Worm (Caenorhabditis elegans) whole organism, late embryonic: Measurements from ENCODE around the gene W05H7.1.

ENCODE experiments used
- C08G9.2 ChIP-seq: sonication (generic microtip); optimal IDR thresholded peaks from 2 replicates; lab custom pipeline; 2016; ENCODE audit warnings: mild to moderate bottlenecking, missing genetic modification characterization, moderate library complexity, missing compliant biosample characterization
- C38D4.7 ChIP-seq: fragments of 200-800 bp; sonication (Bioruptor generic); optimal IDR thresholded peaks from 2 replicates; lab custom pipeline; 2018; ENCODE audit warnings: mild to moderate bottlenecking, missing genetic modification characterization, moderate library complexity, missing compliant biosample characterization
- F13H6.1 ChIP-seq: sonication (generic microtip); optimal IDR thresholded peaks from 2 replicates; lab custom pipeline; 2016; ENCODE audit warnings: missing genetic modification characterization, missing compliant biosample characterization
- K02D7.2 ChIP-seq: sonication (generic microtip); optimal IDR thresholded peaks from 2 replicates; lab custom pipeline; 2017; ENCODE audit warnings: mild to moderate bottlenecking, missing genetic modification characterization, missing compliant biosample characterization
- ahr-1 ChIP-seq: sonication (generic microtip); optimal IDR thresholded peaks from 2 replicates; lab custom pipeline; 2016; ENCODE audit warnings: missing genetic modification characterization, missing compliant biosample characterization
- ceh-14 ChIP-seq: sonication (generic microtip); optimal IDR thresholded peaks from 2 replicates; lab custom pipeline; 2016; ENCODE audit warnings: missing genotype, missing genetic modification characterization, missing compliant biosample characterization
- ceh-18 ChIP-seq: sonication (generic microtip); optimal IDR thresholded peaks from 2 replicates; lab custom pipeline; 2016; ENCODE audit warnings: missing genetic modification characterization, missing compliant biosample characterization
- ceh-19 ChIP-seq: fragments of 200-800 bp; sonication (Bioruptor generic); optimal IDR thresholded peaks from 2 replicates; lab custom pipeline; 2018; ENCODE audit warnings: mild to moderate bottlenecking, missing genetic modification characterization, missing compliant biosample characterization
- ceh-24 ChIP-seq: sonication (generic microtip); optimal IDR thresholded peaks from 2 replicates; lab custom pipeline; 2016; ENCODE audit warnings: mild to moderate bottlenecking, missing genetic modification characterization, missing compliant biosample characterization
- ceh-45 ChIP-seq: fragments of 200-800 bp; sonication (Bioruptor generic); IDR thresholded peaks from 2 replicates; pipeline ENCODE4 v1.3.6; 2022; ENCODE audit warnings: missing genetic modification reagents, missing genetic modification characterization, missing compliant biosample characterization
- ceh-48 ChIP-seq: sonication (generic microtip); optimal IDR thresholded peaks from 2 replicates; lab custom pipeline; 2016; ENCODE audit warnings: missing genetic modification characterization, inconsistent platforms, missing compliant biosample characterization
- dve-1 ChIP-seq: sonication (generic microtip); optimal IDR thresholded peaks from 2 replicates; lab custom pipeline; 2017; ENCODE audit warnings: antibody characterized with exemption, mild to moderate bottlenecking, missing genetic modification characterization, missing compliant biosample characterization
- elt-2 ChIP-seq: sonication (generic microtip); optimal IDR thresholded peaks from 2 replicates; lab custom pipeline; 2016; ENCODE audit warnings: missing genetic modification reagents, missing genetic modification characterization, missing compliant biosample characterization
- eyg-1 ChIP-seq: sonication (generic microtip); optimal IDR thresholded peaks from 2 replicates; lab custom pipeline; 2016; ENCODE audit warnings: missing genotype, missing genetic modification characterization, missing compliant biosample characterization
- fax-1 ChIP-seq: sonication (generic microtip); optimal IDR thresholded peaks from 2 replicates; lab custom pipeline; 2016; ENCODE audit warnings: missing genotype, missing genetic modification characterization, missing compliant biosample characterization
- fkh-10 ChIP-seq: fragments of 150-350 bp; optimal IDR thresholded peaks from 2 replicates; lab custom pipeline; 2014; ENCODE audit warnings: missing biosample characterization, missing genetic modification reagents, missing genetic modification characterization
- fkh-6 ChIP-seq: sonication (generic microtip); optimal IDR thresholded peaks from 2 replicates; lab custom pipeline; 2016; ENCODE audit warnings: missing genetic modification characterization, missing compliant biosample characterization
- gmeb-2 ChIP-seq: sonication (generic microtip); optimal IDR thresholded peaks from 2 replicates; lab custom pipeline; 2016; ENCODE audit warnings: missing genetic modification characterization, inconsistent platforms, missing compliant biosample characterization
- hlh-15 ChIP-seq: sonication (generic microtip); optimal IDR thresholded peaks from 2 replicates; lab custom pipeline; 2016; ENCODE audit warnings: missing genetic modification characterization, missing compliant biosample characterization
- hlh-30 ChIP-seq: sonication (generic microtip); optimal IDR thresholded peaks from 2 replicates; lab custom pipeline; 2017; ENCODE audit warnings: antibody characterized with exemption, missing genetic modification characterization, missing compliant biosample characterization; ENCODE audit not compliant: insufficient read depth
- hlh-6 ChIP-seq: sonication (generic microtip); optimal IDR thresholded peaks from 2 replicates; lab custom pipeline; 2016; ENCODE audit warnings: missing genotype, missing genetic modification characterization, missing compliant biosample characterization
- hlh-8 ChIP-seq: sonication (generic microtip); optimal IDR thresholded peaks from 2 replicates; lab custom pipeline; 2016; ENCODE audit warnings: missing genotype, missing genetic modification characterization, missing compliant biosample characterization
- lin-11 ChIP-seq: fragments of 200-800 bp; sonication (Bioruptor generic); optimal IDR thresholded peaks from 2 replicates; lab custom pipeline; 2018; ENCODE audit warnings: mild to moderate bottlenecking, missing genetic modification characterization, missing compliant biosample characterization
- madf-2 ChIP-seq: sonication (generic microtip); optimal IDR thresholded peaks from 2 replicates; lab custom pipeline; 2017; ENCODE audit warnings: missing genetic modification characterization, missing compliant biosample characterization
- nhr-11 ChIP-seq: fragments of 150-350 bp; optimal IDR thresholded peaks from 2 replicates; lab custom pipeline; 2014; ENCODE audit warnings: missing biosample characterization, missing genetic modification characterization
- nhr-232 ChIP-seq: sonication (generic microtip); optimal IDR thresholded peaks from 2 replicates; lab custom pipeline; 2016; ENCODE audit warnings: missing genetic modification characterization, missing compliant biosample characterization
- odd-2 ChIP-seq: sonication (generic microtip); optimal IDR thresholded peaks from 2 replicates; lab custom pipeline; 2017; ENCODE audit warnings: antibody characterized with exemption, mild to moderate bottlenecking, missing genetic modification characterization, missing compliant biosample characterization
- pag-3 ChIP-seq: sonication (generic microtip); optimal IDR thresholded peaks from 2 replicates; lab custom pipeline; 2016; ENCODE audit warnings: missing compliant biosample characterization, missing genetic modification characterization, borderline replicate concordance
- pha-2 ChIP-seq: sonication (generic microtip); optimal IDR thresholded peaks from 2 replicates; lab custom pipeline; 2017; ENCODE audit warnings: mild to moderate bottlenecking, missing genetic modification characterization, missing compliant biosample characterization
- pha-4 ChIP-seq: fragments of 150-350 bp; optimal IDR thresholded peaks from 2 replicates; lab custom pipeline; 2018; ENCODE audit warnings: missing biosample characterization, missing genetic modification reagents, missing genetic modification characterization
- pqm-1 ChIP-seq: sonication (generic microtip); optimal IDR thresholded peaks from 2 replicates; lab custom pipeline; 2016; ENCODE audit warnings: missing genetic modification characterization, missing compliant biosample characterization
- ref-2 ChIP-seq: sonication (generic microtip); optimal IDR thresholded peaks from 2 replicates; lab custom pipeline; 2016; ENCODE audit warnings: missing genetic modification characterization, missing compliant biosample characterization
- sox-4 ChIP-seq: sonication (generic microtip); optimal IDR thresholded peaks from 2 replicates; lab custom pipeline; 2017; ENCODE audit warnings: mild to moderate bottlenecking, missing genetic modification characterization, inconsistent platforms, missing compliant biosample characterization
- tbx-2 ChIP-seq: sonication (generic microtip); optimal IDR thresholded peaks from 2 replicates; lab custom pipeline; 2016; ENCODE audit warnings: missing genetic modification characterization, missing compliant biosample characterization
- tbx-7 ChIP-seq: sonication (generic microtip); optimal IDR thresholded peaks from 2 replicates; lab custom pipeline; 2016; ENCODE audit warnings: missing genotype, missing genetic modification characterization, missing compliant biosample characterization
- unc-3 ChIP-seq, 2 experiments: fragments of 200-800 bp in 1 of 2; sonication (Bioruptor generic) in 1 of 2; sonication (generic microtip) in 1 of 2; conservative IDR thresholded peaks in 1 of 2; optimal IDR thresholded peaks in 1 of 2; 2 replicates each; pipeline versions ENCODE4 v1.3.6 to Lab custom; 2016 to 2022; ENCODE audit warnings: missing compliant biosample characterization in 2 of 2, missing genetic modification characterization in 2 of 2, missing genetic modification reagents in 1 of 2
- unc-42 ChIP-seq: sonication (generic microtip); optimal IDR thresholded peaks from 2 replicates; lab custom pipeline; 2016; ENCODE audit warnings: missing genotype, missing genetic modification characterization, missing compliant biosample characterization
- unc-86 ChIP-seq: sonication (generic microtip); optimal IDR thresholded peaks from 2 replicates; lab custom pipeline; 2016; ENCODE audit warnings: missing genetic modification characterization, missing compliant biosample characterization

The W05H7.1 gene

DNA sequence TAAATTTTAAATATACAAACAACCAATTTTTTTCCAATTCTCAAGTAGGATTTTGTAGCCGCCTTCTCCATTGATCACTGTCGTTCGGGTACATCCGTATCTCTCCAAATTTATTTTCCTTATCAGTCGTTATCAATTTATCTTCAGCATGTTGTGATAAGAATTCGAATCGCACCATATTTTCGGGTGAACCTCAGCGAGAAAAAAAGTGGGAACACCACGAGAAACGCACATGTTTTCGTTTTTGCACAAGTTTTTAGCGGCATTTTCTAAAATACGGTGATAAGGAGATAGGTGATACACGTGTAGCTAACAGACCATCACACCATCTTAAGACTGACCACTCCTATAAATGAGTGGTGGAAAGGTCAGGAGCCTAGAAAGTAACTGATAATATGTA, 27.4 kb downstream of the W05H7.1 start:
- TF ChIP-seq elt-2 (tag; lab: Kevin White, UChicago) (peak; percentile 98), K02D7.2 (tag; lab: Kevin White, UChicago) (no peak)

DNA sequence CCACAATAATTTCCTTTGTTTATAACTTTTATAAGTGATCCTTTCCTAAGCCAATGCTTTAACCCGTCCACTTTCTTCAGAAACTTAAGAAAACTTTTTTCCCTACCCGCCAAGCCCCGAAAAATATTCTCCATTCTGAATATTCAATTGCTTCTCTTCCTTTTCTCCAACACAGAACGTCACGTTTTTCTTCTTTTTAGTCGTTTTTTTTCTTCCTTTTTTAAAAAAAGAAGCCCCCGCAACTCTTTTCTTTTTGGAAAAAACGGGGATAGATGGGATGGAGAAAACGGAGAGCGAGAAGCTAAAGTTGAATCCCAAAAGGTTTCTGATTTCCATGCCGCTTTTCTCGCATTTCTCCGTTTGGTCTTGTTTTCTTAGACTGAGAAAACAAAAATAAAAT, 28.0 kb downstream of the W05H7.1 start:
- TF ChIP-seq nhr-11 (tag; lab: Kevin White, UChicago): no peak
- peak; percentile 18 for TF ChIP-seq unc-42 (tag; lab: Kevin White, UChicago)

DNA sequence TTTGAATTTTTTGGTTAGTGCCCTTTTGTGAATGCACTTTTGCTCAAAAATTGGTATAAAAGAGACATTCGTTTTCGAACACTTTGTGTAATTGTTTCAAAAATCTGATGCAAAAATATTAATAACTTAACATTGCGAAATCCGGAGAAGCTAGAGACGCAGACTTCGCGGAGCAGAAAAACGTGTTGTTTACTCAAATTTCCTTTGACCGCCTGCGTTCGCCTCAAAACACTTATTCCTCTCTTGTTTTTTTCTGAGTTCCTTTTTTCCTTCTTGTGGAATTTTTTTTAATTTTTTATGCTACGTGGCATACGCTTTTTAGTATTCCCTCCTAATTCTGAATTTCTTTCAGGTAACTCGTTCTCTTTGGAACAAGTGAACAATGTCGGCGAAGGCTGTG, 28.6 kb downstream of the W05H7.1 start, which contains the start of gene acly-1:
acly-1 (plus strand) TSS at position 353 of the 400 bp plus-strand sequence.
- TF ChIP-seq eyg-1 (tag; lab: Kevin White, UChicago): no peak
- no peak for TF ChIP-seq tbx-7 (tag; lab: Kevin White, UChicago)
- no peak for TF ChIP-seq ceh-45
- TF ChIP-seq, all 69 proteins: peak for 0

DNA sequence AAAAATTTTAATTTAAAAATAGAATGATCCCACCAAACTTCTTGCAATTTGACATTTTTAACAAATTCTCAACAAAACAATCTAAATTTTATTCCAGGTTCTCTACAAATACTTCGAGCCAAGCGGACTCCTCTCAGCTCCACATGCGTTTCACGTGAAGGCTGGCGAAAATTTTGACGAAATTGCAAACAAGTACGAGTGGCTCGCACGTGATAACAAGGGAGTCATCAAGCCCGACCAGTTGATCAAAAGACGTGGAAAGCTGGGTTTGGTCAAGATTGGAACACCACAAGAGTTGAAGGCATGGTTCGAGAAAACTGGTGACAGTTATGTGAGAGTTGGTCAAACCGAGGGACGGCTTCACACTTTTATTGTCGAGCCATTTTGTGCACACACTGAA, 29.1 kb downstream of the W05H7.1 start:
- TF ChIP-seq ceh-48 (tag; lab: Kevin White, UChicago) (no peak), lin-11 (tag; lab: Kevin White, UChicago) (no peak), madf-2 (tag; lab: Kevin White, UChicago) (no peak), fax-1 (tag; lab: Kevin White, UChicago) (no peak), tbx-2 (tag; lab: Kevin White, UChicago) (no peak), nhr-11 (tag; lab: Kevin White, UChicago) (no peak), gmeb-2 (tag; lab: Kevin White, UChicago) (no peak), ceh-45 (no peak), ref-2 (no peak), hlh-15 (tag; lab: Kevin White, UChicago) (no peak), pha-4 (no peak), ceh-14 (no peak), F13H6.1 (tag; lab: Kevin White, UChicago) (no peak), hlh-30 (tag; lab: Kevin White, UChicago) (no peak), C38D4.7 (GFP tag; lab: Kevin White, UChicago) (no peak), fkh-6 (tag; lab: Kevin White, UChicago) (no peak), fkh-10 (no peak), eyg-1 (tag; lab: Kevin White, UChicago) (no peak)

DNA sequence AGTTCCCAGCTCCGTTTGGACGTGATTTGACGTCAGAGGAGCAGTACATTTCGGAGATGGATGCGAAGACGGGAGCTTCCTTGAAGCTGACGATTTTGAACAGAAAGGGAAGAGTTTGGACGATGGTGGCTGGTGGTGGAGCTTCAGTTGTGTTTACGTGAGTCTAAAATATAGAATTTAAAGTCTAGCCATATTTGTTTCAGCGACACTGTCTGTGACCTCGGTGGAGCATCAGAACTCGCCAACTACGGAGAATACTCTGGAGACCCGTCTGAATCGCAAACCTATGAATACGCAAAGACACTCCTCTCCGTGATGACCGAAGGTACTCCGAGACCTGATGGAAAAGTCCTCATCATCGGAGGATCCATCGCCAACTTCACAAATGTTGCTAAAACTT, 30.0 kb downstream of the W05H7.1 start:
- TF ChIP-seq eyg-1 (tag; lab: Kevin White, UChicago) (no peak), ceh-48 (tag; lab: Kevin White, UChicago) (no peak), pag-3 (tag; lab: Kevin White, UChicago) (no peak), pha-2 (tag; lab: Kevin White, UChicago) (no peak), ceh-19 (no peak), nhr-232 (no peak), pqm-1 (tag; lab: Kevin White, UChicago) (no peak), fkh-10 (no peak)

DNA sequence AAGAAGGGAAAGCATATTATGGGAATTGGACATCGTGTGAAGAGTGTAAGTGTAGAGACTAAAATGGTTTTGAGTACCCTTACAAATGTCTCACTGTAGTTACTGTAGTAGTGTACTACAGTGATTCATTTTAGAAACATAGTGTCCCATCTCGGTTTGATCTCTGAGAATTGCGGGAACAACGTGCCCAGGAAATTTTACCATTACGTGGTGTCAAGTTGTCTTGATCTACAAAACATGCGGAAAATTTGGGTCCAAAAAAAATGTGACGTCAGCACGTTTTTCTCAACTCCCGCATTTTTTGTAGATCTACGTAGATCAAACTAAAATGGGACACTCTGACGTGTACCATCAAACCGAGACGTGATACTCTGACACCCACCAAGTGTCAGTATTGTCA, 32.7 kb downstream of the W05H7.1 start:
- TF ChIP-seq dve-1 (tag; lab: Kevin White, UChicago): no peak

DNA sequence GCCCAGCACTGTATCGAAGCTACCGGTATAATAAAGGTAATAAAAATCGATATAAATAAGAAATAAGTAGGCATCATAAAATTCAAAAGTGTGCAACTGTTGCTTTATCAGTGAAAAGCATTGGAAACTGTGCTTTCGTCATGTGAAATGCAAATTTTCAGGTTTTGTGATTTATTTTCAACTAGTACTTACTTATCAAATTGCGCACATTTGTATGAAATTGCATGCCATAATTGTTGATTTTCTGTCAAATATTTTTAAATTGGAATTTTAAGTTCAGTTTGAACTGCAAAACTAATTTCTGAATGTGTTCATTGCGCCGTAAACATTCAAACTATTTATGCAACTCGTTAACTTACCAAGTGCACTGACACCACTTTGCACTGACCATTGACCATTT, 35.1 kb downstream of the W05H7.1 start, which contains the start of gene D1005.4:
D1005.4 (minus strand) TSS at position 101 of the 400 bp plus-strand sequence.
- TF ChIP-seq unc-86 (tag; lab: Kevin White, UChicago): no peak
- TF ChIP-seq pha-4: no peak
- no peak for TF ChIP-seq ceh-24 (tag; lab: Kevin White, UChicago)
- no peak for TF ChIP-seq hlh-8 (tag; lab: Kevin White, UChicago)
- no peak for TF ChIP-seq hlh-6 (tag; lab: Kevin White, UChicago)
- TF ChIP-seq hlh-30 (tag; lab: Kevin White, UChicago): no peak
- no peak for TF ChIP-seq ceh-18 (tag; lab: Kevin White, UChicago)
- TF ChIP-seq sox-4 (tag; lab: Kevin White, UChicago): no peak
- TF ChIP-seq odd-2: no peak
- TF ChIP-seq gmeb-2 (tag; lab: Kevin White, UChicago): no peak
- no peak for TF ChIP-seq unc-3 (GFP tag; conservative IDR thresholded peaks at IDR 0.05; lab: Robert Waterston, UW)
- no peak for TF ChIP-seq unc-3 (tag; optimal IDR thresholded peaks at IDR 0.05; lab: Kevin White, UChicago)
- TF ChIP-seq ahr-1: no peak
- TF ChIP-seq dve-1 (tag; lab: Kevin White, UChicago): no peak
- no peak for TF ChIP-seq C08G9.2 (tag; lab: Kevin White, UChicago)
